Fruit fly (Drosophila melanogaster): ENCODE results near the gene Fhos.

Gene Fhos

DNA sequence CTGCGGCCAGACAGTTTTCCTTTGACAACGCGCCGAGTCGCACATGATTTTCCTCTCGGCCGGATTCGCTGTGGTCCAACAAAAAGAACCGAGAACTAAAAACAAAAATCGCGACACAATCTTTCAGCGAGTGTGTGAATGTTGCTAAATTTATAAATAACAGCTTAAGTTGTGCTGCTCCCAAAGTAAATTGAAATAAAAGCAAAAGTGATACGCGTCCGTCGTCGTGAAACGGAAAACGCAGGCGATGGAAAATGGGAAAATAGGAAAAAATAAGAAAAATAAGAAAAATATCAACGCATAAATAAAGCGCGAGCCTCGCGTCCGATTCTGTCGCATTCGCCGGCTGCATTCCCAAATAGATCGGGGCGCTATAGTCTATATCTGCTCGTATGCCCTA lies at the start of gene Fhos:
Gene Fhos, plus strand, starts transcription at position 28 of the 400 bp plus-strand sequence.
- TF ChIP-seq CTCF (optimal IDR thresholded peaks at IDR 0.05) (no peak), CG8478 (optimal IDR thresholded peaks at IDR 0.05) (no peak)

DNA sequence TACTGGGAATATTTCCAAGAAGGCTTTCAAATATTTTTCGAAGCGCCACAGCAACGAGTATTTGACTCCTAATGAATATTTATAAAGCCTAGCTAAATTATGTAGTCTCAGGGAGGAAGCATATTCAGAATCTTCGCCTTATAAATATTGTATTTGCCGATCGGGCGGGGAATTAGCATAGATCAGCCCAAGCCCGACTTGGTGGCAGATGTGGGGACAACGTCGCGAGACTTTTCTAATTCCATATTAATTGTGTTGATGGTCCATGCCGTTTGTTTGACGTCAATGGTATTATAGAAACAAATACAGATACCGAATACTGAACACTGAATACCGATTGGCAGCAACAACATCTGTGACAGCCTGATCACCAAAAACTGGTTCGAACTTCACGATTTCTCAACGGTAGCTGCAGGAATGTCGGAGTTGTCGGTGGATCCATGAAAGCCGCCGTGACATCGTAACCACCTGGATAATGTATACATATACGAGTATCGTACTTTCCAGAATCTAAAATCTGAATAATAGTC lies 49.6 kb upstream of the Fhos start:
- TF ChIP-seq CG8478 (optimal IDR thresholded peaks at IDR 0.05): no peak
- no peak for TF ChIP-seq CTCF (optimal IDR thresholded peaks at IDR 0.05)

dm6 chr3L:8704713-8705412 lies 48.6 kb upstream of the Fhos start:
- TF ChIP-seq CTCF (optimal IDR thresholded peaks at IDR 0.05): no peak
- no peak for TF ChIP-seq CG8478 (optimal IDR thresholded peaks at IDR 0.05)

- no peak for TF ChIP-seq CG8478 (optimal IDR thresholded peaks at IDR 0.05)
- TF ChIP-seq CTCF (optimal IDR thresholded peaks at IDR 0.05): no peak
Measured at dm6 chr3L:8707075-8707474, 46.3 kb upstream of the Fhos start.

- no peak for TF ChIP-seq CG8478 (optimal IDR thresholded peaks at IDR 0.05)
- TF ChIP-seq CTCF (optimal IDR thresholded peaks at IDR 0.05): no peak
Measured at dm6 chr3L:8707821-8708220, 45.6 kb upstream of the Fhos start.

dm6 chr3L:8708856-8709255 lies 44.6 kb upstream of the Fhos start:
- no peak for TF ChIP-seq CG8478 (optimal IDR thresholded peaks at IDR 0.05)
- TF ChIP-seq CTCF (optimal IDR thresholded peaks at IDR 0.05): no peak

- no peak for TF ChIP-seq CTCF (optimal IDR thresholded peaks at IDR 0.05)
- TF ChIP-seq CG8478 (optimal IDR thresholded peaks at IDR 0.05): no peak
Measured at dm6 chr3L:8712913-8713312, 40.5 kb upstream of the Fhos start.

dm6 chr3L:8716013-8716412 lies 37.4 kb upstream of the Fhos start:
- no peak for TF ChIP-seq CTCF (optimal IDR thresholded peaks at IDR 0.05)
- no peak for TF ChIP-seq CG8478 (optimal IDR thresholded peaks at IDR 0.05)

dm6 chr3L:8718602-8719001 lies 34.8 kb upstream of the Fhos start:
- TF ChIP-seq CTCF (optimal IDR thresholded peaks at IDR 0.05): peak; percentile 77 to 89
- no peak for TF ChIP-seq CG8478 (optimal IDR thresholded peaks at IDR 0.05)

DNA sequence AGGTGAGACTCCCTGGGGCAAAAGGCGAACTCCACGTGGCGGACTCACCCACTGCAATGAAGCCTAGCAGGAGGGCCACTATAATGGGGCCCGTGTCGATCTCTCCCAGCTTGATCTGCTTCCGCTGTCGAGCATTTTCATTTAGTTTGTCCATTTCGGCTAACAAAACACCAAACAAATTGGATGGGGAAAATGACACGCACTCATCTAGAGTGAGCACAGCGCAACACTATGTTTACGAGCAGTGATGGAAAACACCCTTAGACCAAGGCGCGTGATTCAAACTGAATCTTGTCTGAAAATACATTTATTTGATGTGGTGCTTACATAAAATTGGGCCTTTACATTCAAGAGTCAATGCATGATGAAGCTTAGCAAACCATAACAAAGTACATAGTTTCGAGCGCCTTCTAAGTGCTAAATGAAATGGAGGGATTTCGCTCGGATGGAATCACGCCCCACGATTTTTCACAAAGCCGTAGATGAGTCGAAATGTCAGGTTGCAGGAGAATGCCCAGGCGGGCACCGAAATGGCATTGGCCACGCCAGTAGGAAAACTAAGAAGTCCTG lies 33.3 kb upstream of the Fhos start, which contains the start of gene SrpRbeta:
Gene SrpRbeta, minus strand, starts transcription at position 236 of the 570 bp plus-strand sequence.
- TF ChIP-seq CG8478 (optimal IDR thresholded peaks at IDR 0.05): no peak
- no peak for TF ChIP-seq CTCF (optimal IDR thresholded peaks at IDR 0.05)

- TF ChIP-seq CG8478 (optimal IDR thresholded peaks at IDR 0.05) (no peak), CTCF (optimal IDR thresholded peaks at IDR 0.05) (no peak)
Measured at dm6 chr3L:8721145-8721544, 32.3 kb upstream of the Fhos start, which contains the start of the genes CG32022 and CG6511. CG32022 (minus strand) TSS chr3L:8721272. CG6511 (plus strand) TSS chr3L:8721324.

DNA sequence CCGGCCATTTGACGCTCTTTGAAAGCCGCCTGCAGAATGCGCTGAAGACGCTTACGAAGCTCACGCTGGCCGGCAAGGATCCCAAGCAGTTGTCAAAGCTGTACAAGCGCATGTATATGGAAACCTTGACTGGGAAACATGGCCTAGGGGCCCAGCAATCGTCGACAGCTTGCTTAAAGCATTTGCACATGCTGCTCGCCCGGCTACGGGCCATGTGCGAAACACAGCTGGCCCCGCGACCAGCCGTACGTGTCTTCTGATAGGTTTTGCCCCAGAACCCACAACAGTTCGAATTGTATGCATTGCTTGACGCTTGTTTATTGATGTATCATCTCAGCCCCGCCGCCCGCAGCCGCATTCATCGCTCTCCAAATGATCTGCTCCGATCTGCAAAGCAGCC lies 28.2 kb upstream of the Fhos start:
- TF ChIP-seq CTCF (optimal IDR thresholded peaks at IDR 0.05) (no peak), CG8478 (optimal IDR thresholded peaks at IDR 0.05) (no peak)

DNA sequence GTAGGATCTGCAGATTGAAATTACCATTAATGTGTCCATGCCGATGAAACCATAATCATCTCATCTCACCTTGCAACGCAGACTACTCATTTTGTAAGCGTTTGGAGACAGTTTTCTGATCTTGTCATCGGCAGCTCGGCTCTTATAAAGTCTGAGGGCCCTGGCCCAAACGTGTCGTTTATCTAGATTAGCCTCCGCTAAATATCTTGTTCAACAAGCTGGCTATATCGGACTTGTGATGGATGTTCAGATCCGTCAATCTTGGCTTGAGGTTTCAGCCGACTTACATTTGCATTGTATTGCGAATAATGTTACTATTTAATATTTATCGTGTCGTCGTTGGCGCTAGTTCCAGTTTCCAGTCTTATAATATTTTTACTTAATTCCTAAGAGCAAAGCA lies 27.7 kb upstream of the Fhos start, which contains the start of gene CG43965:
Gene CG43965, minus strand, starts transcription at position 101 of the 400 bp plus-strand sequence.
- no peak for TF ChIP-seq CG8478 (optimal IDR thresholded peaks at IDR 0.05)
- no peak for TF ChIP-seq CTCF (optimal IDR thresholded peaks at IDR 0.05)

- TF ChIP-seq CTCF (optimal IDR thresholded peaks at IDR 0.05) (no peak), CG8478 (optimal IDR thresholded peaks at IDR 0.05) (no peak)
Measured at dm6 chr3L:8726317-8726841, 27.0 kb upstream of the Fhos start, which contains the start of gene Cp18. Cp18 (plus strand) TSS chr3L:8726791.

- no peak for TF ChIP-seq CG8478 (optimal IDR thresholded peaks at IDR 0.05)
- TF ChIP-seq CTCF (optimal IDR thresholded peaks at IDR 0.05): no peak
Measured at dm6 chr3L:8728181-8728580, 25.2 kb upstream of the Fhos start, which contains the start of gene Cp15. Cp15 (plus strand) TSS chr3L:8728481.

- TF ChIP-seq CG8478 (optimal IDR thresholded peaks at IDR 0.05) (no peak), CTCF (optimal IDR thresholded peaks at IDR 0.05) (no peak)
Measured at dm6 chr3L:8729565-8729964, 23.9 kb upstream of the Fhos start, which contains the start of gene Cp19. Cp19 (plus strand) TSS chr3L:8729865.

All from S2 (cell line).